Fruit fly (Drosophila melanogaster): ENCODE measurements around the gene mthl15.

DNA sequence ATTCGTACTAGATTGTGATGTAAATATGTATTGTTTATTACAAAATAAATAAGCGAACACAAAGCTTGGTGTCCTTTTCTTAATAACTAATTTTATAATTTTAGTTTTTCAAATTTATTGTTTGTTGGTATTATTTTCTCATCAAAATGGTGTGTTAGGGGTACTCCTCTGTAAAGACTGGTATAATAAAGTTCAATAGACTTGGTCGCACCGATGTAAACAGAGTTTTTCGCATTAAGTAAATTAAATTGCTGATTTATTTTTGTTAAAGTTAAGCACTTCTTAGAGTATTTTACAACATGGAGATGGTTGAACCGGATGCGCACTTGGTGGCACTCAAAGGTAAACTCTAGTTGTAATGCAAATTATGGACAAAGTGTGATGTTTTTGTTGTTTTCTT, 28.4 kb upstream of the mthl15 start, which contains the start of gene CG4953:
- no peak for TF ChIP-seq Sox102F (GFP tag; optimal IDR thresholded peaks at IDR 0.05)
- TF ChIP-seq CG8319 (GFP tag; optimal IDR thresholded peaks at IDR 0.05) = no peak
- TF ChIP-seq CG1621 (tag; optimal IDR thresholded peaks at IDR 0.05) = no peak
- no peak for TF ChIP-seq Gug (GFP tag; IDR thresholded peaks at IDR 0.05)
- TF ChIP-seq CG16779 (tag; optimal IDR thresholded peaks at IDR 0.05) = no peak
- no peak for TF ChIP-seq CG6792 (GFP tag; optimal IDR thresholded peaks at IDR 0.05)
- no peak for TF ChIP-seq dac (GFP tag; optimal IDR thresholded peaks at IDR 0.05)

Measured in whole organism, prepupa.